Worm (Caenorhabditis elegans) whole organism, L4 larva: ENCODE data around the gene R12G8.1.

Source experiments
- F10B5.3 ChIP-seq: sonication (generic microtip); optimal IDR thresholded peaks from 2 replicates; lab custom pipeline; 2016; ENCODE audit warnings: mild to moderate bottlenecking, missing genetic modification characterization, missing compliant biosample characterization
- F26F4.8 ChIP-seq: fragments of 200-800 bp; sonication (Bioruptor generic); conservative IDR thresholded peaks from 2 replicates; pipeline ENCODE4 v1.3.6; 2022; ENCODE audit warnings: missing genetic modification characterization, missing compliant biosample characterization
- T20F7.1 ChIP-seq: fragments of 200-800 bp; sonication (Bioruptor generic); optimal IDR thresholded peaks from 2 replicates; lab custom pipeline; 2018; ENCODE audit warnings: mild to moderate bottlenecking, missing genetic modification characterization, missing compliant biosample characterization
- T26A8.4 ChIP-seq: fragments of 200-800 bp; sonication (Bioruptor generic); IDR thresholded peaks from 2 replicates; pipeline ENCODE4 v1.3.6; 2022; ENCODE audit warnings: missing genetic modification characterization, missing compliant biosample characterization
- attf-4 ChIP-seq: sonication (generic microtip); optimal IDR thresholded peaks from 3 replicates; lab custom pipeline; 2017; ENCODE audit warnings: missing biosample characterization, missing genetic modification characterization
- ceh-20 ChIP-seq: fragments of 200-800 bp; sonication (Bioruptor generic); IDR thresholded peaks from 2 replicates; pipeline ENCODE4 v1.3.6; 2022; ENCODE audit warnings: missing genetic modification reagents, missing genetic modification characterization, missing compliant biosample characterization
- ceh-44 ChIP-seq: fragments of 200-800 bp; sonication (Bioruptor generic); IDR thresholded peaks from 2 replicates; pipeline ENCODE4 v1.3.6; 2022; ENCODE audit warnings: missing genetic modification reagents, missing genetic modification characterization, missing compliant biosample characterization
- cey-2 ChIP-seq: sonication (generic microtip); optimal IDR thresholded peaks from 3 replicates; lab custom pipeline; 2017; ENCODE audit warnings: missing genetic modification characterization, mild to moderate bottlenecking, missing compliant biosample characterization, antibody characterized with exemption, borderline replicate concordance; ENCODE audit not compliant: insufficient read depth
- daf-12 ChIP-seq: fragments of 150-350 bp; optimal IDR thresholded peaks from 2 replicates; lab custom pipeline; 2014; ENCODE audit warnings: missing biosample characterization, missing genetic modification reagents, missing genetic modification characterization
- daf-16 ChIP-seq, 3 experiments: sonication (generic microtip); optimal IDR thresholded peaks; 2 replicates each; lab custom pipeline; 2016 to 2017; ENCODE audit warnings: missing genetic modification characterization in 3 of 3, missing genetic modification reagents in 3 of 3, mild to moderate bottlenecking in 2 of 3, missing compliant biosample characterization in 2 of 3, missing biosample characterization in 1 of 3, moderate library complexity in 1 of 3
- dmd-6 ChIP-seq: fragments of 200-800 bp; sonication (Bioruptor generic); IDR thresholded peaks from 2 replicates; pipeline ENCODE4 v1.3.6; 2022; ENCODE audit warnings: missing genetic modification reagents, missing genetic modification characterization, missing compliant biosample characterization
- dmd-9 ChIP-seq: fragments of 200-800 bp; sonication (Bioruptor generic); IDR thresholded peaks from 2 replicates; pipeline ENCODE4 v1.3.6; 2022; ENCODE audit warnings: missing genetic modification reagents, missing genetic modification characterization, missing compliant biosample characterization
- dpl-1 ChIP-seq: fragments of 150-350 bp; optimal IDR thresholded peaks from 2 replicates; lab custom pipeline; 2014; ENCODE audit warnings: missing biosample characterization, missing genetic modification reagents, missing genetic modification characterization
- egl-43 ChIP-seq: fragments of 200-800 bp; sonication (Bioruptor generic); IDR thresholded peaks from 2 replicates; pipeline ENCODE4 v1.3.6; 2022; ENCODE audit warnings: missing genetic modification reagents, missing genetic modification characterization, missing compliant biosample characterization
- hlh-11 ChIP-seq: fragments of 200-800 bp; sonication (Bioruptor generic); optimal IDR thresholded peaks from 2 replicates; lab custom pipeline; 2018; ENCODE audit warnings: mild to moderate bottlenecking, missing genetic modification characterization, missing compliant biosample characterization
- hmg-1.1 ChIP-seq: fragments of 200-800 bp; sonication (Bioruptor generic); IDR thresholded peaks from 2 replicates; pipeline ENCODE4 v1.3.6; 2022; ENCODE audit warnings: missing genetic modification reagents, missing genetic modification characterization, missing compliant biosample characterization
- jun-1 ChIP-seq: fragments of 150-350 bp; optimal IDR thresholded peaks from 2 replicates; lab custom pipeline; 2014; ENCODE audit warnings: missing biosample characterization, missing genetic modification reagents, missing genetic modification characterization
- lin-1 ChIP-seq: fragments of 200-800 bp; sonication (Bioruptor generic); IDR thresholded peaks from 2 replicates; pipeline ENCODE4 v1.3.6; 2022; ENCODE audit warnings: missing genetic modification reagents, missing genetic modification characterization, missing compliant biosample characterization
- lin-38 ChIP-seq: fragments of 200-800 bp; sonication (Bioruptor generic); IDR thresholded peaks from 2 replicates; pipeline ENCODE4 v1.3.6; 2022; ENCODE audit warnings: missing genetic modification reagents, missing genetic modification characterization, missing compliant biosample characterization
- lsy-2 ChIP-seq, 2 experiments: fragments of 150-350 bp in 1 of 2; sonication (generic microtip) in 1 of 2; optimal IDR thresholded peaks; 2 replicates each; lab custom pipeline; 2014 to 2017; ENCODE audit warnings: missing biosample characterization in 2 of 2, missing genetic modification characterization in 2 of 2
- madf-5 ChIP-seq, 2 experiments: fragments of 200-800 bp; sonication (Bioruptor generic); IDR thresholded peaks; 2 replicates each; pipeline ENCODE4 v1.3.6; 2022; ENCODE audit warnings: missing compliant biosample characterization in 2 of 2, missing genetic modification characterization in 2 of 2
- madf-9 ChIP-seq: fragments of 200-800 bp; sonication (Bioruptor generic); conservative IDR thresholded peaks from 2 replicates; pipeline ENCODE4 v1.3.6; 2022; ENCODE audit warnings: missing genetic modification reagents, missing genetic modification characterization, missing compliant biosample characterization
- mdt-29 ChIP-seq: fragments of 200-800 bp; sonication (Bioruptor generic); IDR thresholded peaks from 2 replicates; pipeline ENCODE4 v1.3.6; 2022; ENCODE audit warnings: missing genetic modification reagents, missing genetic modification characterization, missing compliant biosample characterization
- mxl-2 ChIP-seq: fragments of 200-800 bp; sonication (Bioruptor generic); conservative IDR thresholded peaks from 2 replicates; pipeline ENCODE4 v1.3.6; 2022; ENCODE audit warnings: missing genetic modification reagents, missing genetic modification characterization, missing compliant biosample characterization
- nhr-11 ChIP-seq: fragments of 150-350 bp; optimal IDR thresholded peaks from 2 replicates; lab custom pipeline; 2014; ENCODE audit warnings: missing biosample characterization, missing genetic modification characterization
- nhr-111 ChIP-seq: fragments of 200-800 bp; sonication (Bioruptor generic); optimal IDR thresholded peaks from 2 replicates; lab custom pipeline; 2018; ENCODE audit warnings: mild to moderate bottlenecking, missing genetic modification characterization, missing compliant biosample characterization
- nhr-237 ChIP-seq: sonication (generic microtip); optimal IDR thresholded peaks from 2 replicates; lab custom pipeline; 2017; ENCODE audit warnings: missing biosample characterization, missing genetic modification characterization
- nhr-28 ChIP-seq: fragments of 150-350 bp; optimal IDR thresholded peaks from 2 replicates; lab custom pipeline; 2014; ENCODE audit warnings: missing biosample characterization, missing genetic modification characterization
- nhr-76 ChIP-seq: fragments of 150-350 bp; optimal IDR thresholded peaks from 2 replicates; lab custom pipeline; 2014; ENCODE audit warnings: missing biosample characterization, missing genetic modification characterization
- php-3 ChIP-seq: fragments of 200-800 bp; sonication (Bioruptor generic); IDR thresholded peaks from 2 replicates; pipeline ENCODE4 v1.3.6; 2022; ENCODE audit warnings: missing genetic modification reagents, missing genetic modification characterization, missing compliant biosample characterization
- pqm-1 ChIP-seq: sonication (generic microtip); optimal IDR thresholded peaks from 2 replicates; lab custom pipeline; 2017; ENCODE audit warnings: missing biosample characterization, missing genetic modification characterization
- saeg-2 ChIP-seq: fragments of 200-800 bp; sonication (Bioruptor generic); IDR thresholded peaks from 2 replicates; pipeline ENCODE4 v1.3.6; 2022; ENCODE audit warnings: missing genetic modification reagents, missing genetic modification characterization, missing compliant biosample characterization
- tag-97 ChIP-seq: fragments of 200-800 bp; sonication (Bioruptor generic); IDR thresholded peaks from 2 replicates; pipeline ENCODE4 v1.3.6; 2022; ENCODE audit warnings: missing genetic modification characterization, missing compliant biosample characterization
- tra-1 ChIP-seq: fragments of 200-800 bp; sonication (Bioruptor generic); IDR thresholded peaks from 2 replicates; pipeline ENCODE4 v1.3.6; 2022; ENCODE audit warnings: missing genetic modification reagents, missing genetic modification characterization, missing compliant biosample characterization
- unc-62 ChIP-seq, 3 experiments: fragments of 150-350 bp in 1 of 3; sonication (generic microtip); optimal IDR thresholded peaks in 2 of 3; peaks in 1 of 3; 1 replicate in 1 of 3; 2 replicates in 2 of 3; lab custom pipeline; 2014 to 2017; ENCODE audit warnings: missing biosample characterization in 3 of 3, missing genetic modification characterization in 3 of 3, missing genetic modification reagents in 3 of 3, missing genotype in 1 of 3
- vab-7 ChIP-seq: fragments of 200-800 bp; sonication (Bioruptor generic); IDR thresholded peaks from 2 replicates; pipeline ENCODE4 v1.3.6; 2022; ENCODE audit warnings: missing genetic modification reagents, missing genetic modification characterization, missing compliant biosample characterization
- zfp-3 ChIP-seq: fragments of 200-800 bp; sonication (Bioruptor generic); conservative IDR thresholded peaks from 2 replicates; pipeline ENCODE4 v1.3.6; 2022; ENCODE audit warnings: missing genetic modification reagents, missing genetic modification characterization, missing compliant biosample characterization
- zip-11 ChIP-seq: fragments of 200-800 bp; sonication (Bioruptor generic); IDR thresholded peaks from 2 replicates; pipeline ENCODE4 v1.3.6; 2022; ENCODE audit warnings: missing genetic modification characterization, missing compliant biosample characterization

Gene R12G8.1

ce11 chrV:17739801-17740200 lies 9.2 kb downstream of the R12G8.1 start, which contains the start of gene cutl-4:
Gene cutl-4, minus strand, starts transcription at chrV:17739901.
- TF ChIP-seq php-3 (GFP tag; lab: Robert Waterston, UW): no peak
- no peak for TF ChIP-seq nhr-28 (tag; lab: Kevin White, UChicago)
- no peak for TF ChIP-seq dpl-1 (GFP tag; lab: Kevin White, UChicago)
- TF ChIP-seq daf-12 (tag; lab: Kevin White, UChicago): no peak
- no peak for TF ChIP-seq vab-7
- no peak for TF ChIP-seq ceh-20 (GFP tag; lab: Robert Waterston, UW)
- no peak for TF ChIP-seq cey-2 (tag; lab: Kevin White, UChicago)
- no peak for TF ChIP-seq nhr-237 (tag; lab: Kevin White, UChicago)

- no peak for TF ChIP-seq mdt-29 (GFP tag; lab: Robert Waterston, UW)
- TF ChIP-seq mxl-2 (GFP tag; lab: Robert Waterston, UW): no peak
- no peak for TF ChIP-seq jun-1 (tag; lab: Kevin White, UChicago)
- TF ChIP-seq tra-1 (GFP tag; lab: Robert Waterston, UW): no peak
- no peak for TF ChIP-seq hmg-1.1 (GFP tag; lab: Robert Waterston, UW)
- TF ChIP-seq madf-5 (GFP tag; IDR thresholded peaks at IDR 0.05; lab: Robert Waterston, UW): no peak
- TF ChIP-seq T26A8.4 (GFP tag; lab: Robert Waterston, UW): no peak
- no peak for TF ChIP-seq T20F7.1 (GFP tag; lab: Kevin White, UChicago)
- TF ChIP-seq dpl-1 (GFP tag; lab: Kevin White, UChicago): no peak
- TF ChIP-seq nhr-111 (GFP tag; lab: Kevin White, UChicago): no peak
- TF ChIP-seq egl-43 (GFP tag; lab: Robert Waterston, UW): no peak
- no peak for TF ChIP-seq daf-12 (tag; lab: Kevin White, UChicago)
- no peak for TF ChIP-seq pqm-1
- TF ChIP-seq lin-1 (GFP tag; lab: Robert Waterston, UW): no peak
- TF ChIP-seq zip-11: no peak
- no peak for TF ChIP-seq lin-38 (GFP tag; lab: Robert Waterston, UW)
- no peak for TF ChIP-seq madf-9 (GFP tag; lab: Robert Waterston, UW)
- no peak for TF ChIP-seq attf-4 (tag; lab: Kevin White, UChicago)
- TF ChIP-seq F10B5.3 (tag; lab: Kevin White, UChicago): no peak
- no peak for TF ChIP-seq nhr-11
Measured at ce11 chrV:17732516-17732915, 16.5 kb downstream of the R12G8.1 start, which contains the start of gene twk-42. Gene twk-42, minus strand, starts transcription at chrV:17732616.

ce11 chrV:17728757-17729156 lies 20.3 kb downstream of the R12G8.1 start:
- TF ChIP-seq tag-97 (no peak), zfp-3 (GFP tag; lab: Robert Waterston, UW) (no peak), saeg-2 (GFP tag; lab: Robert Waterston, UW) (no peak), egl-43 (GFP tag; lab: Robert Waterston, UW) (no peak), dmd-6 (GFP tag; lab: Robert Waterston, UW) (no peak), dmd-9 (GFP tag; lab: Robert Waterston, UW) (no peak), ceh-44 (GFP tag; lab: Robert Waterston, UW) (no peak), madf-5 (GFP tag; IDR thresholded peaks at IDR 0.05; lab: Robert Waterston, UW) (no peak), nhr-76 (tag; lab: Kevin White, UChicago) (no peak), ceh-20 (GFP tag; lab: Robert Waterston, UW) (0 out of 2 replicates have a peak, but pooled peaks have one; percentile 29), unc-62 (GFP tag; optimal IDR thresholded peaks at IDR 0.05 in 1 of 2; lab: Kevin White, UChicago) (peak in 1 of 2 experiments; percentile 96), unc-62 (tag; optimal IDR thresholded peaks at IDR 0.05; lab: Kevin White, UChicago) (no peak), F26F4.8 (GFP tag; lab: Robert Waterston, UW) (no peak), hlh-11 (tag; lab: Kevin White, UChicago) (peak; percentile 38), lsy-2 (tag; optimal IDR thresholded peaks at IDR 0.05; lab: Kevin White, UChicago) (no peak), daf-16 (GFP tag; optimal IDR thresholded peaks at IDR 0.05; lab: Kevin White, UChicago) (peak in 1 of 2 experiments; percentile 40), daf-16 (tag; optimal IDR thresholded peaks at IDR 0.05; lab: Kevin White, UChicago) (no peak), nhr-11 (peak; percentile 60)
